Worm (Caenorhabditis elegans) whole organism, early embryonic: ENCODE measurements around the gene B0348.10.

Source experiments
- B0310.2 ChIP-seq: sonication (generic microtip); optimal IDR thresholded peaks from 2 replicates; lab custom pipeline; 2016; ENCODE audit warnings: mild to moderate bottlenecking, missing genetic modification characterization, missing compliant biosample characterization
- F13C5.2 ChIP-seq: sonication (generic microtip); optimal IDR thresholded peaks from 2 replicates; lab custom pipeline; 2017; ENCODE audit warnings: mild to moderate bottlenecking, missing genetic modification characterization, inconsistent platforms, missing compliant biosample characterization
- aly-1 ChIP-seq: sonication (generic microtip); optimal IDR thresholded peaks from 2 replicates; lab custom pipeline; 2016; ENCODE audit warnings: missing genetic modification characterization, missing compliant biosample characterization
- ama-1 ChIP-seq: fragments of 150-350 bp; optimal IDR thresholded peaks from 2 replicates; lab custom pipeline; 2014
- ceh-13 ChIP-seq: fragments of 200-800 bp; sonication (Bioruptor generic); optimal IDR thresholded peaks from 2 replicates; lab custom pipeline; 2018; ENCODE audit warnings: mild to moderate bottlenecking, missing genetic modification characterization, missing compliant biosample characterization
- ceh-36 ChIP-seq: sonication (generic microtip); optimal IDR thresholded peaks from 2 replicates; lab custom pipeline; 2016; ENCODE audit warnings: missing genetic modification characterization, inconsistent platforms, missing compliant biosample characterization
- ets-7 ChIP-seq: sonication (generic microtip); optimal IDR thresholded peaks from 2 replicates; lab custom pipeline; 2016; ENCODE audit warnings: missing genotype, missing genetic modification characterization, missing compliant biosample characterization
- flt-1 ChIP-seq: fragments of 200-800 bp; sonication (Bioruptor generic); IDR thresholded peaks from 2 replicates; pipeline ENCODE4 v1.3.6; 2022; ENCODE audit warnings: missing genetic modification characterization, missing compliant biosample characterization
- hmbx-1 ChIP-seq: sonication (generic microtip); optimal IDR thresholded peaks from 2 replicates; lab custom pipeline; 2016; ENCODE audit warnings: mild to moderate bottlenecking, missing genetic modification characterization, missing compliant biosample characterization
- hmg-4 ChIP-seq: fragments of 200-800 bp; sonication (Bioruptor generic); optimal IDR thresholded peaks from 2 replicates; lab custom pipeline; 2018; ENCODE audit warnings: mild to moderate bottlenecking, missing genetic modification characterization, missing compliant biosample characterization
- hnd-1 ChIP-seq: sonication (generic microtip); optimal IDR thresholded peaks from 2 replicates; lab custom pipeline; 2016; ENCODE audit warnings: missing genetic modification characterization, missing compliant biosample characterization
- pes-1 ChIP-seq: fragments of 200-800 bp; sonication (Bioruptor generic); IDR thresholded peaks from 2 replicates; pipeline ENCODE4 v1.3.6; 2022; ENCODE audit warnings: missing genetic modification reagents, missing genetic modification characterization, missing compliant biosample characterization
- scrt-1 ChIP-seq: fragments of 200-800 bp; sonication (Bioruptor generic); IDR thresholded peaks from 2 replicates; pipeline ENCODE4 v1.3.6; 2022; ENCODE audit warnings: missing genetic modification characterization, missing compliant biosample characterization
- sea-1 ChIP-seq: fragments of 200-800 bp; sonication (Bioruptor generic); conservative IDR thresholded peaks from 2 replicates; pipeline ENCODE4 v1.3.6; 2022; ENCODE audit warnings: missing genetic modification characterization, missing compliant biosample characterization
- tbx-11 ChIP-seq: fragments of 200-800 bp; sonication (Bioruptor generic); IDR thresholded peaks from 2 replicates; pipeline ENCODE4 v1.3.6; 2022; ENCODE audit warnings: missing genetic modification characterization, missing compliant biosample characterization
- tbx-37 ChIP-seq: fragments of 200-800 bp; sonication (Bioruptor generic); conservative IDR thresholded peaks from 2 replicates; pipeline ENCODE4 v1.3.6; 2022; ENCODE audit warnings: missing genetic modification reagents, missing genetic modification characterization, missing compliant biosample characterization
- tra-4 ChIP-seq: sonication (generic microtip); optimal IDR thresholded peaks from 2 replicates; lab custom pipeline; 2017; ENCODE audit warnings: missing genetic modification characterization, missing compliant biosample characterization

Gene B0348.10

ce11 chrV:8716-9246 lies at the start of gene B0348.10:
B0348.10 (minus strand) TSS chrV:8739.
- no peak for TF ChIP-seq flt-1
- no peak for TF ChIP-seq scrt-1
- no peak for TF ChIP-seq sea-1 (GFP tag; lab: Robert Waterston, UW)
- peak; percentile 28 for TF ChIP-seq aly-1 (tag; lab: Kevin White, UChicago)
- no peak for TF ChIP-seq ama-1
- no peak for TF ChIP-seq ceh-13 (GFP tag; lab: Kevin White, UChicago)
- TF ChIP-seq hmg-4 (GFP tag; lab: Kevin White, UChicago), result peak; percentile 62
- TF ChIP-seq tra-4, result no peak
- TF ChIP-seq ets-7 (tag; lab: Kevin White, UChicago), result peak; percentile 38
- no peak for TF ChIP-seq ceh-36
- peak; percentile 50 for TF ChIP-seq F13C5.2 (tag; lab: Kevin White, UChicago)
- no peak for TF ChIP-seq tbx-11 (GFP tag; lab: Robert Waterston, UW)
- no peak for TF ChIP-seq tbx-37 (GFP tag; lab: Robert Waterston, UW)
- TF ChIP-seq hnd-1 (tag; lab: Kevin White, UChicago), result no peak

ce11 chrV:55946-56345 lies 47.4 kb upstream of the B0348.10 start, which contains the start of gene srt-52:
srt-52 (minus strand) TSS chrV:56046.
- TF ChIP-seq hmbx-1 (tag; lab: Kevin White, UChicago) (no peak), sea-1 (GFP tag; lab: Robert Waterston, UW) (no peak), ceh-36 (no peak), tbx-37 (GFP tag; lab: Robert Waterston, UW) (no peak), scrt-1 (no peak), flt-1 (no peak), tbx-11 (GFP tag; lab: Robert Waterston, UW) (no peak), ceh-13 (GFP tag; lab: Kevin White, UChicago) (no peak), hnd-1 (tag; lab: Kevin White, UChicago) (no peak), aly-1 (tag; lab: Kevin White, UChicago) (no peak), tra-4 (no peak), pes-1 (GFP tag; lab: Robert Waterston, UW) (no peak), B0310.2 (tag; lab: Kevin White, UChicago) (no peak), ets-7 (tag; lab: Kevin White, UChicago) (no peak), ama-1 (no peak), hmg-4 (GFP tag; lab: Kevin White, UChicago) (no peak)

ce11 chrV:53286-53685 lies 44.7 kb upstream of the B0348.10 start:
- no peak for TF ChIP-seq hmbx-1 (tag; lab: Kevin White, UChicago)
- peak; percentile 73; the same call in 1 of the 2 replicates for TF ChIP-seq sea-1 (GFP tag; lab: Robert Waterston, UW)
- TF ChIP-seq B0310.2 (tag; lab: Kevin White, UChicago), result peak; percentile 51
- TF ChIP-seq hnd-1 (tag; lab: Kevin White, UChicago), result peak; percentile 52
- no peak for TF ChIP-seq tra-4
- peak; percentile 75 for TF ChIP-seq hmg-4 (GFP tag; lab: Kevin White, UChicago)
- TF ChIP-seq tbx-11 (GFP tag; lab: Robert Waterston, UW), result peak; percentile 77
- TF ChIP-seq ets-7 (tag; lab: Kevin White, UChicago), result peak; percentile 72
- TF ChIP-seq pes-1 (GFP tag; lab: Robert Waterston, UW), result peak; percentile 75
- no peak for TF ChIP-seq ama-1
- TF ChIP-seq scrt-1, result peak; percentile 82
- TF ChIP-seq ceh-13 (GFP tag; lab: Kevin White, UChicago), result peak; percentile 60
- TF ChIP-seq ceh-36, result peak; percentile 71
- TF ChIP-seq F13C5.2 (tag; lab: Kevin White, UChicago), result peak; percentile 65
- TF ChIP-seq flt-1, result peak; percentile 75; the same call in 1 of the 2 replicates
- TF ChIP-seq aly-1 (tag; lab: Kevin White, UChicago), result peak; percentile 70
- TF ChIP-seq tbx-37 (GFP tag; lab: Robert Waterston, UW), result peak; percentile 73

ce11 chrV:48622-49021 lies 40.1 kb upstream of the B0348.10 start, which contains the start of gene B0348.1:
B0348.1 (plus strand) TSS chrV:48922.
- no peak for TF ChIP-seq tbx-11 (GFP tag; lab: Robert Waterston, UW)
- TF ChIP-seq tbx-37 (GFP tag; lab: Robert Waterston, UW), result no peak
- no peak for TF ChIP-seq B0310.2 (tag; lab: Kevin White, UChicago)
- TF ChIP-seq ceh-13 (GFP tag; lab: Kevin White, UChicago), result no peak
- TF ChIP-seq flt-1, result no peak
- TF ChIP-seq ama-1, result no peak
- no peak for TF ChIP-seq tra-4
- TF ChIP-seq hmg-4 (GFP tag; lab: Kevin White, UChicago), result no peak
- no peak for TF ChIP-seq hmbx-1 (tag; lab: Kevin White, UChicago)
- no peak for TF ChIP-seq scrt-1
- no peak for TF ChIP-seq F13C5.2 (tag; lab: Kevin White, UChicago)
- TF ChIP-seq sea-1 (GFP tag; lab: Robert Waterston, UW), result no peak
- no peak for TF ChIP-seq ceh-36
- TF ChIP-seq aly-1 (tag; lab: Kevin White, UChicago), result no peak
- TF ChIP-seq ets-7 (tag; lab: Kevin White, UChicago), result no peak
- no peak for TF ChIP-seq pes-1 (GFP tag; lab: Robert Waterston, UW)
- no peak for TF ChIP-seq hnd-1 (tag; lab: Kevin White, UChicago)

ce11 chrV:47799-48198 lies 39.3 kb upstream of the B0348.10 start:
- TF ChIP-seq hmg-4 (GFP tag; lab: Kevin White, UChicago) (no peak), hnd-1 (tag; lab: Kevin White, UChicago) (no peak), ets-7 (tag; lab: Kevin White, UChicago) (no peak), hmbx-1 (tag; lab: Kevin White, UChicago) (no peak), aly-1 (tag; lab: Kevin White, UChicago) (no peak), sea-1 (GFP tag; lab: Robert Waterston, UW) (no peak), tbx-37 (GFP tag; lab: Robert Waterston, UW) (no peak), ceh-13 (GFP tag; lab: Kevin White, UChicago) (no peak)

- TF ChIP-seq tbx-11 (GFP tag; lab: Robert Waterston, UW) (no peak), ceh-13 (GFP tag; lab: Kevin White, UChicago) (no peak), tbx-37 (GFP tag; lab: Robert Waterston, UW) (no peak), ama-1 (no peak), flt-1 (no peak), F13C5.2 (tag; lab: Kevin White, UChicago) (no peak)
These were observed 36.5 kb upstream of the B0348.10 start, which contains the start of gene B0348.2 for ce11 chrV:45010-45409. B0348.2 (plus strand) TSS chrV:45310.
